Worm (Caenorhabditis elegans) whole organism, L3 larva: Measurements from ENCODE around the gene C38D4.10.

Source experiments
- aly-2 ChIP-seq: fragments of 150-350 bp; optimal IDR thresholded peaks from 2 replicates; lab custom pipeline; 2014; ENCODE audit warnings: missing biosample characterization, missing genetic modification characterization
- ceh-28 ChIP-seq: fragments of 150-350 bp; optimal IDR thresholded peaks from 2 replicates; lab custom pipeline; 2014; ENCODE audit warnings: missing biosample characterization, missing genetic modification reagents, missing genetic modification characterization
- hmg-11 ChIP-seq: sonication (generic microtip); optimal IDR thresholded peaks from 2 replicates; lab custom pipeline; 2016; ENCODE audit warnings: missing genetic modification characterization, missing compliant biosample characterization
- lin-15B ChIP-seq: fragments of 150-350 bp; optimal IDR thresholded peaks from 2 replicates; lab custom pipeline; 2014; ENCODE audit warnings: missing biosample characterization, missing genetic modification characterization
- lin-39 ChIP-seq: fragments of 150-350 bp; optimal IDR thresholded peaks from 2 replicates; lab custom pipeline; 2018; ENCODE audit warnings: missing biosample characterization, missing genetic modification reagents, missing genetic modification characterization
- mdl-1 ChIP-seq: fragments of 150-350 bp; optimal IDR thresholded peaks from 2 replicates; lab custom pipeline; 2014; ENCODE audit warnings: missing biosample characterization, missing genetic modification characterization
- nhr-237 ChIP-seq: fragments of 150-350 bp; optimal IDR thresholded peaks from 2 replicates; lab custom pipeline; 2014; ENCODE audit warnings: missing biosample characterization, missing genetic modification characterization
- nhr-28 ChIP-seq: fragments of 150-350 bp; optimal IDR thresholded peaks from 2 replicates; lab custom pipeline; 2014; ENCODE audit warnings: missing biosample characterization, missing genetic modification characterization
- pha-4 ChIP-seq: fragments of 150-350 bp; optimal IDR thresholded peaks from 2 replicates; lab custom pipeline; 2014; ENCODE audit warnings: missing biosample characterization, missing genetic modification reagents, missing genetic modification characterization
- skn-1 ChIP-seq: fragments of 150-350 bp; optimal IDR thresholded peaks from 2 replicates; lab custom pipeline; 2014; ENCODE audit warnings: missing biosample characterization, missing genetic modification characterization

- TF ChIP-seq mdl-1 (tag; lab: Kevin White, UChicago), result no peak
- no peak for TF ChIP-seq nhr-28 (tag; lab: Kevin White, UChicago)
- no peak for TF ChIP-seq skn-1 (tag; lab: Kevin White, UChicago)
- TF ChIP-seq lin-39 (tag; lab: Kevin White, UChicago), result no peak
- no peak for TF ChIP-seq pha-4 (tag; lab: Kevin White, UChicago)
- TF ChIP-seq nhr-237 (tag; lab: Kevin White, UChicago), result no peak
- TF ChIP-seq aly-2 (tag; lab: Kevin White, UChicago), result no peak
- TF ChIP-seq ceh-28 (tag; lab: Kevin White, UChicago), result no peak
- no peak for TF ChIP-seq hmg-11 (tag; lab: Kevin White, UChicago)
- no peak for TF ChIP-seq lin-15B (tag; lab: Kevin White, UChicago)
Measured at ce11 chrIII:4814730-4815129, 32.4 kb downstream of the C38D4.10 start, which contains the start of gene arl-6.
